Worm (Caenorhabditis elegans) whole organism, mixed stage, embryonic: ENCODE data around the gene F10E9.3.

Experiments
- M03D4.4 ChIP-seq: sonication (generic microtip); optimal IDR thresholded peaks from 2 replicates; lab custom pipeline; 2017; ENCODE audit warnings: mild to moderate bottlenecking, missing genetic modification characterization, missing compliant biosample characterization
- bed-3 ChIP-seq: fragments of 200-800 bp; sonication (Bioruptor generic); optimal IDR thresholded peaks from 3 replicates; lab custom pipeline; 2018; ENCODE audit warnings: mild to moderate bottlenecking, missing genetic modification characterization, moderate library complexity, missing compliant biosample characterization
- blmp-1 ChIP-seq: fragments of 150-350 bp; optimal IDR thresholded peaks from 2 replicates; lab custom pipeline; 2014; ENCODE audit warnings: missing biosample characterization, missing genetic modification characterization
- ceh-39 ChIP-seq: fragments of 150-350 bp; optimal IDR thresholded peaks from 2 replicates; lab custom pipeline; 2014; ENCODE audit warnings: missing biosample characterization, missing genetic modification characterization
- ceh-43 ChIP-seq: fragments of 200-800 bp; sonication (Bioruptor generic); optimal IDR thresholded peaks from 2 replicates; lab custom pipeline; 2018; ENCODE audit warnings: mild to moderate bottlenecking, missing genetic modification characterization, moderate library complexity, missing compliant biosample characterization
- ceh-83 ChIP-seq: fragments of 200-800 bp; sonication (Bioruptor generic); optimal IDR thresholded peaks from 2 replicates; lab custom pipeline; 2018; ENCODE audit warnings: mild to moderate bottlenecking, missing genetic modification characterization, missing compliant biosample characterization
- ces-1 ChIP-seq: fragments of 150-350 bp; optimal IDR thresholded peaks from 2 replicates; lab custom pipeline; 2014; ENCODE audit warnings: missing biosample characterization, missing genetic modification reagents, missing genetic modification characterization
- cnd-1 ChIP-seq: fragments of 200-800 bp; sonication (Bioruptor generic); optimal IDR thresholded peaks from 2 replicates; lab custom pipeline; 2018; ENCODE audit warnings: mild to moderate bottlenecking, missing genetic modification characterization, missing compliant biosample characterization
- drap-1 ChIP-seq: fragments of 200-800 bp; sonication (Bioruptor generic); optimal IDR thresholded peaks from 3 replicates; lab custom pipeline; 2018; ENCODE audit warnings: mild to moderate bottlenecking, missing genetic modification characterization, missing compliant biosample characterization
- elt-1 ChIP-seq: sonication (generic microtip); optimal IDR thresholded peaks from 2 replicates; lab custom pipeline; 2017; ENCODE audit warnings: missing genetic modification characterization, mild to moderate bottlenecking, missing compliant biosample characterization, antibody characterized with exemption, moderate library complexity, borderline replicate concordance; ENCODE audit not compliant: insufficient read depth
- elt-3 ChIP-seq: fragments of 150-350 bp; optimal IDR thresholded peaks from 2 replicates; lab custom pipeline; 2014; ENCODE audit warnings: missing biosample characterization, missing genetic modification characterization
- flh-1 ChIP-seq: fragments of 200-800 bp; sonication (Bioruptor generic); optimal IDR thresholded peaks from 2 replicates; lab custom pipeline; 2018; ENCODE audit warnings: mild to moderate bottlenecking, missing genetic modification characterization, moderate library complexity, missing compliant biosample characterization
- ham-2 ChIP-seq: fragments of 200-800 bp; sonication (Bioruptor generic); optimal IDR thresholded peaks from 2 replicates; lab custom pipeline; 2018; ENCODE audit warnings: mild to moderate bottlenecking, missing genetic modification characterization, missing compliant biosample characterization
- hlh-1 ChIP-seq: fragments of 150-350 bp; optimal IDR thresholded peaks from 2 replicates; lab custom pipeline; 2014; ENCODE audit warnings: missing biosample characterization, missing genetic modification reagents, missing genetic modification characterization
- lin-13 ChIP-seq: fragments of 150-350 bp; optimal IDR thresholded peaks from 2 replicates; lab custom pipeline; 2014; ENCODE audit warnings: missing biosample characterization, missing genetic modification characterization
- lsy-2 ChIP-seq: fragments of 150-350 bp; optimal IDR thresholded peaks from 2 replicates; lab custom pipeline; 2014; ENCODE audit warnings: missing biosample characterization, missing genetic modification characterization
- mab-5 ChIP-seq: fragments of 150-350 bp; optimal IDR thresholded peaks from 2 replicates; lab custom pipeline; 2014; ENCODE audit warnings: missing biosample characterization, missing genetic modification characterization
- mep-1 ChIP-seq: fragments of 150-350 bp; optimal IDR thresholded peaks from 2 replicates; lab custom pipeline; 2017; ENCODE audit warnings: missing biosample characterization, missing genetic modification reagents, missing genetic modification characterization, inconsistent platforms
- mls-2 ChIP-seq: sonication (generic microtip); optimal IDR thresholded peaks from 2 replicates; lab custom pipeline; 2016; ENCODE audit warnings: mild to moderate bottlenecking, missing genetic modification characterization, moderate library complexity, missing compliant biosample characterization
- nhr-12 ChIP-seq: fragments of 150-350 bp; optimal IDR thresholded peaks from 2 replicates; lab custom pipeline; 2014; ENCODE audit warnings: missing biosample characterization, missing genetic modification characterization
- nhr-2 ChIP-seq: fragments of 150-350 bp; optimal IDR thresholded peaks from 2 replicates; lab custom pipeline; 2014; ENCODE audit warnings: missing biosample characterization, missing genetic modification characterization
- nhr-237 ChIP-seq: fragments of 150-350 bp; optimal IDR thresholded peaks from 2 replicates; lab custom pipeline; 2014; ENCODE audit warnings: missing biosample characterization, missing genetic modification characterization
- nhr-76 ChIP-seq: sonication (generic microtip); optimal IDR thresholded peaks from 2 replicates; lab custom pipeline; 2017; ENCODE audit warnings: missing biosample characterization, missing genetic modification characterization
- pha-4 ChIP-seq: fragments of 150-350 bp; optimal IDR thresholded peaks from 2 replicates; lab custom pipeline; 2018; ENCODE audit warnings: missing biosample characterization, missing genetic modification reagents, missing genetic modification characterization
- sem-2 ChIP-seq: fragments of 200-800 bp; sonication (Bioruptor generic); optimal IDR thresholded peaks from 2 replicates; lab custom pipeline; 2018; ENCODE audit warnings: mild to moderate bottlenecking, missing genetic modification characterization, missing compliant biosample characterization
- snpc-4 ChIP-seq: fragments of 150-350 bp; optimal IDR thresholded peaks from 2 replicates; lab custom pipeline; 2014; ENCODE audit warnings: missing biosample characterization, missing genetic modification characterization
- sptf-1 ChIP-seq: sonication (generic microtip); optimal IDR thresholded peaks from 2 replicates; lab custom pipeline; 2017; ENCODE audit warnings: mild to moderate bottlenecking, missing genetic modification characterization, moderate library complexity, missing compliant biosample characterization
- unc-120 ChIP-seq: sonication (generic microtip); optimal IDR thresholded peaks from 2 replicates; lab custom pipeline; 2017; ENCODE audit warnings: missing genetic modification characterization, missing compliant biosample characterization; ENCODE audit not compliant: poor library complexity, severe bottlenecking
- unc-39 ChIP-seq: fragments of 150-350 bp; optimal IDR thresholded peaks from 2 replicates; lab custom pipeline; 2014; ENCODE audit warnings: missing biosample characterization, missing genetic modification characterization
- unc-62 ChIP-seq: fragments of 150-350 bp; optimal IDR thresholded peaks from 2 replicates; lab custom pipeline; 2014; ENCODE audit warnings: missing biosample characterization, missing genetic modification reagents, missing genetic modification characterization
- zip-8 ChIP-seq: fragments of 150-350 bp; optimal IDR thresholded peaks from 2 replicates; lab custom pipeline; 2014; ENCODE audit warnings: missing biosample characterization, missing genetic modification characterization
- ztf-11 ChIP-seq: fragments of 150-350 bp; optimal IDR thresholded peaks from 2 replicates; lab custom pipeline; 2014; ENCODE audit warnings: missing biosample characterization, missing genetic modification characterization

The F10E9.3 gene

DNA sequence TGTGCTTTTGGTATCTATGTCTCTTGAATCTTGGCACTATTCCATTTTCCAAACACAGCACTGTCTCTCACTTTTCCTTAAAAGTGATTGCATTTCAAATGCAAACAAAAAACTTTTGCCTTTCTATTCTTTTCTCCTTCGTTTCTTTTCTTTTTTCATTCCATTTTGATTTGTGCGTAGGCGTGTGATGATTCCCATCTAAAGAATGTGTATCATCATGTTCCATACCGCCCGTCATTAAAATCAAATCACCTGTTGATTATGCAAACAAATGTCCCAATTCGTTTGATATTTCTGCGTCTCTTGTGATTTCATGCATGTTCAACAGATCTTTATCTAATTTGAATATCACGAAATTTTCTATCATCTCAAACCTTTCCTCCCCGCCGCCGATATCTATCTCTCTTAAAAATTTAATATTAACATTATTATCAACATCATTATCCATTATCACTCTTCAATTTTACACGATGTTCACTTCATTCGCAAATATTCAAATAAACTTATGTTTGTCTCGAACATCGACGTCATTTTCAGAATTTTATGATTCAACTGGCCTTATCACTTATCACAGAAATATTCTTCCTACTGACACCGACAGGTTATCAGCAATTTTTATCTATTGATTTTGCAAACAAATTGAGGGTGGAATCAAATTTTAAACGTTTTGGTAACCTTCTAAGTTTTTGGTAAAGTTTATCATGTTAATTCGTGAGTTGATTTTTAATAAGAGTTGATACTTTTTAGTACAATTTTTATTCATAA, 19.4 kb upstream of the F10E9.3 start:
- TF ChIP-seq unc-62 (GFP tag; lab: Kevin White, UChicago) (peak; percentile 11), blmp-1 (no peak), elt-1 (tag; lab: Kevin White, UChicago) (peak; percentile 11), elt-3 (tag; lab: Kevin White, UChicago) (peak; percentile 22)

ce11 chrIII:8293260-8293659, 17.5 kb upstream of the F10E9.3 start:
- TF ChIP-seq nhr-237 (no peak), nhr-76 (tag; lab: Kevin White, UChicago) (no peak), nhr-12 (tag; lab: Kevin White, UChicago) (no peak), mab-5 (tag; lab: Kevin White, UChicago) (no peak), sem-2 (GFP tag; lab: Kevin White, UChicago) (no peak), unc-120 (tag; lab: Kevin White, UChicago) (no peak), mls-2 (tag; lab: Kevin White, UChicago) (no peak), snpc-4 (no peak), hlh-1 (tag; lab: Kevin White, UChicago) (no peak), elt-1 (tag; lab: Kevin White, UChicago) (no peak), blmp-1 (peak; percentile 44), lsy-2 (tag; lab: Kevin White, UChicago) (no peak), unc-62 (GFP tag; lab: Kevin White, UChicago) (peak; percentile 77), drap-1 (GFP tag; lab: Kevin White, UChicago) (no peak), M03D4.4 (tag; lab: Kevin White, UChicago) (no peak), unc-39 (tag; lab: Kevin White, UChicago) (no peak), ceh-39 (tag; lab: Kevin White, UChicago) (no peak), zip-8 (peak; percentile 13), bed-3 (no peak), sptf-1 (no peak), pha-4 (tag; lab: Kevin White, UChicago) (no peak)

DNA sequence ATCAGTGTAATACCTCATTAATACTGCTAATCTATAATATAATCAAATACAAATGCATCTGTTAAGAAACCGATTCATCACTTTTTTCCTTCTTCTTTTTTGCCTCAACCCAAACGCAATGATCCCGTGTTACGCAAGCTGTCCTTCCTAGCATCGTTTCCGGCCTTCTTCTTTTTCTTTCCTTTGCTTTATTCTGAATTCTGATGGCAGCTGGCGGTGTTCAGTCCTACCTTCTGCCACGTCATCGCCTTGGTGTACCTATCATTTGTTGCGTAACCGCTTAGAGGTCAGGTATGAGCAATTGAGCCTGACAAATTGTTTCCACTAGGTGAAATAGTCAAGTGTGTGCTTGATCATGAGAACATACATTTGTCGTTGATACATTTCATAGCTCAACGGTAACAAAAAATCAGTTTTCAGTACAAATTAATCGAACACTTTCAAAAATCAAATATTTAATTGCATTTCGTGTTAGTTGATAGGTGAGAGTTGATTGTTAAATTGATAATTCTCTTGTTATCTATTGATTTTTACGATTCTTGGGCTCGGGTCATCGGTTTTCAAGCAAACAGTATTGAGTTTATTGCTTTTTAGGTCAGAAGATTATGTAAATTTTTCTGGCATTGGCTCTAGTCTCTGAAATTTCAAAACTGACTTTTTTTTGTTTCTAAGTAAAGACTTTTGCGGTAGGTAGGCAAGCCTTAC, 12.4 kb upstream of the F10E9.3 start:
- TF ChIP-seq unc-62 (GFP tag; lab: Kevin White, UChicago) = peak; percentile 3
- no peak for TF ChIP-seq nhr-237
- no peak for TF ChIP-seq unc-120 (tag; lab: Kevin White, UChicago)
- no peak for TF ChIP-seq elt-3 (tag; lab: Kevin White, UChicago)
- TF ChIP-seq sptf-1 = peak; percentile 35
- TF ChIP-seq cnd-1 (tag; lab: Kevin White, UChicago) = peak; percentile 79
- no peak for TF ChIP-seq flh-1 (GFP tag; lab: Kevin White, UChicago)
- TF ChIP-seq elt-1 (tag; lab: Kevin White, UChicago) = no peak
- no peak for TF ChIP-seq ham-2 (GFP tag; lab: Kevin White, UChicago)
- TF ChIP-seq snpc-4 = no peak
- TF ChIP-seq mls-2 (tag; lab: Kevin White, UChicago) = peak; percentile 24
- no peak for TF ChIP-seq hlh-1 (tag; lab: Kevin White, UChicago)
- peak; percentile 93 for TF ChIP-seq zip-8
- no peak for TF ChIP-seq M03D4.4 (tag; lab: Kevin White, UChicago)
- no peak for TF ChIP-seq lin-13 (tag; lab: Kevin White, UChicago)
- TF ChIP-seq bed-3 = no peak
- no peak for TF ChIP-seq ceh-39 (tag; lab: Kevin White, UChicago)
- TF ChIP-seq nhr-2 = peak; percentile 90

DNA sequence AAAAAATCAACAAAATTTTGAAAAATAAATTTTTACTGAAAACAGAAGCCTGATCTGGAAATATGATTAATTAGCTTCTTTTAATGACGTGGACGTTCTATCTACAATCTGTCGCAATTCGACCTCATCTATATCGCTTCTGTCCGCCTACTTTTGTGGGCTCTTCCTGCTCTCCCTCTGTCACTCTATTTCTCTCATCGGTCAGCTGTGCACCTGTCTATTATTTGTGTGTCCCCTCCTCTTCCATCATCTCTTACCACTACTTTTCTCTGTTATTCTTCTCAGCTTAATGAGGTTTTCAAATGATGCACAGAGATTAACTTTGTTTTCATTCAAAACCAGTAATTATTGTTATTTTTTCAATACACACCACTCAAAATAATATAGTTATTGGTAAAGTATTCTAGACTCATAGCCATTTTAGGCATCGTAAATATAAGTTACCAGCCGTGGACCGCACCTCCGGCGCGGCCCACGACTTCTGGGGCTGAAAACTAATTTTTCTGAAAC, 11.7 kb upstream of the F10E9.3 start:
- TF ChIP-seq lin-13 (tag; lab: Kevin White, UChicago) = no peak
- TF ChIP-seq ceh-83 = no peak
- TF ChIP-seq elt-1 (tag; lab: Kevin White, UChicago) = no peak
- TF ChIP-seq hlh-1 (tag; lab: Kevin White, UChicago) = peak; percentile 97
- peak; percentile 58 for TF ChIP-seq ces-1
- no peak for TF ChIP-seq flh-1 (GFP tag; lab: Kevin White, UChicago)
- TF ChIP-seq bed-3 = no peak
- no peak for TF ChIP-seq lsy-2 (tag; lab: Kevin White, UChicago)
- no peak for TF ChIP-seq pha-4 (tag; lab: Kevin White, UChicago)
- no peak for TF ChIP-seq snpc-4
- TF ChIP-seq unc-39 (tag; lab: Kevin White, UChicago) = no peak
- TF ChIP-seq unc-62 (GFP tag; lab: Kevin White, UChicago) = peak; percentile 84
- no peak for TF ChIP-seq ceh-43 (GFP tag; lab: Kevin White, UChicago)
- TF ChIP-seq ztf-11 (tag; lab: Kevin White, UChicago) = no peak
- TF ChIP-seq cnd-1 (tag; lab: Kevin White, UChicago) = no peak
- TF ChIP-seq ceh-39 (tag; lab: Kevin White, UChicago) = no peak
- peak; percentile 37 for TF ChIP-seq unc-120 (tag; lab: Kevin White, UChicago)
- TF ChIP-seq zip-8 = no peak
- TF ChIP-seq mep-1 (tag; lab: Kevin White, UChicago) = no peak
- TF ChIP-seq, all 35 proteins: peak for 4
